Fruit fly (Drosophila melanogaster) whole organism, adult: ENCODE measurements around the gene CG34428.

ENCODE experiments used
- CG11617 ChIP-seq: fragments of 200-800 bp; sonication (Bioruptor generic); optimal IDR thresholded peaks from 2 replicates; lab custom pipeline; 2017; ENCODE audit warnings: mild to moderate bottlenecking, missing biosample characterization, missing genetic modification reagents, missing genetic modification characterization
- CG12768 ChIP-seq: fragments of 200-800 bp; sonication (Bioruptor generic); optimal IDR thresholded peaks from 2 replicates; lab custom pipeline; 2017; ENCODE audit warnings: missing biosample characterization, missing genetic modification characterization, mild to moderate bottlenecking, moderate library complexity, missing genetic modification reagents
- Clk ChIP-seq: fragments of 200-800 bp; sonication (Bioruptor generic); optimal IDR thresholded peaks from 2 replicates; lab custom pipeline; 2017; ENCODE audit warnings: missing biosample characterization, missing genetic modification characterization
- kay ChIP-seq: fragments of 200-800 bp; sonication (Bioruptor generic); peaks from one replicate; lab custom pipeline; 2016; ENCODE audit warnings: missing biosample characterization, missing genetic modification characterization, borderline replicate concordance

DNA sequence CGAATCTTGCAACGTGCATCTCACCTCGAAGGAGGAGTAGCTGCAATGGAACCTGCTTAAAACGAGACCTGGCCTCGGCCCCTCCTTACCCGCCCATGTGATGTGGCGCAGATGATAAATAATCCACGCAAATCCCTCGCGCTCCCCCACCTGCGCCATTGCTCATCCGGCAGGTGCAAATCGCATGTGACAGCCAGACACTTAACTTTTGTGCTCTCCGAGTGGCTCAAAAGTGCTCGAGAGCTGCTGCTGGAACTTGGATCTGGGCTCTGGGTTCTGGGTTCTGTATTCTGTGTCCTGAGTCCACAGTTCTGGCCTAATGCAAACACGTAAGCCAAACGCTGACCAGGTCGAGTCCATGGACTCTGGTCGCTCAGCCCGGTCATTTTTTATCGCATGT, 38.9 kb downstream of the CG34428 start:
- TF ChIP-seq Clk (no peak), CG11617 (GFP tag; lab: Kevin White, UChicago) (no peak), kay (GFP tag; lab: Kevin White, UChicago) (no peak), CG12768 (GFP tag; lab: Kevin White, UChicago) (no peak)
